Worm (Caenorhabditis elegans) whole organism, midembryonic: ENCODE results near the gene idpb-2.

Experiments used
- T22C8.4 ChIP-seq: fragments of 200-800 bp; sonication (Bioruptor generic); IDR thresholded peaks from 2 replicates; pipeline ENCODE4 v1.3.6; 2022; ENCODE audit warnings: missing genetic modification characterization, missing compliant biosample characterization
- cog-1 ChIP-seq: sonication (generic microtip); optimal IDR thresholded peaks from 2 replicates; lab custom pipeline; 2016; ENCODE audit warnings: missing genetic modification characterization, missing compliant biosample characterization
- flt-1 ChIP-seq: fragments of 200-800 bp; sonication (Bioruptor generic); IDR thresholded peaks from 2 replicates; pipeline ENCODE4 v1.3.6; 2022; ENCODE audit warnings: missing genetic modification characterization, missing compliant biosample characterization
- klf-2 ChIP-seq: fragments of 200-800 bp; sonication (Bioruptor generic); conservative IDR thresholded peaks from 2 replicates; pipeline ENCODE4 v1.3.6; 2022; ENCODE audit warnings: missing genetic modification reagents, missing genetic modification characterization, missing compliant biosample characterization
- ztf-23 ChIP-seq: fragments of 200-800 bp; sonication (Bioruptor generic); IDR thresholded peaks from 2 replicates; pipeline ENCODE4 v1.3.6; 2022; ENCODE audit warnings: missing genetic modification reagents, missing genetic modification characterization, missing compliant biosample characterization

DNA sequence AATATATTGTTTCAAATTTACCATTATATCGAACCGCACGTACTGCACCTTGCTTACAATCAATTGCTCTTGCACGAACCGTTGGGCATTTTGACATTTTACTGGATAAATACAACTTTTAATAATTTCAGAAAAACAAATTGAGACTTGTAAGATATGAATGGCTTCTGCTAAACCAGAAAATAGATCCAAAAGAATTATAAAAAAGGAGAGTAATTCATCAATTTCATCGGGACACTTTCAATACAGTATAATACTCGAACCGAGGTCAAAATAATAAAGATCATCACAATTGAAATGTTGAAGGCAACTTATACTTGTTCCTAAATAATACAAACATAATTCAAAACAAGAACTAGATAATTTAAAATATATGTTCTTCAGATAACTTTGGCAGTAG, 37.8 kb downstream of the idpb-2 start, which contains the start of gene wdr-83:
- TF ChIP-seq klf-2 (GFP tag; lab: Robert Waterston, UW) = no peak
- TF ChIP-seq flt-1 (GFP tag; lab: Robert Waterston, UW) = no peak
- TF ChIP-seq T22C8.4 = no peak
- no peak for TF ChIP-seq ztf-23 (GFP tag; lab: Robert Waterston, UW)
- TF ChIP-seq cog-1 (tag; lab: Kevin White, UChicago) = no peak
